Fruit fly (Drosophila melanogaster): ENCODE results near the gene E2f1.

- TF ChIP-seq CG8478 (optimal IDR thresholded peaks at IDR 0.05) (no peak), CTCF (optimal IDR thresholded peaks at IDR 0.05) (no peak)
Measured at dm6 chr3R:21704439-21704838, 43.8 kb upstream of the E2f1 start.

All from S2 (cell line).